Worm (Caenorhabditis elegans) whole organism, L2 larva: ENCODE data around the gene F32D8.4.

Experiments used
- egl-27 ChIP-seq: sonication (generic microtip); optimal IDR thresholded peaks from 3 replicates; lab custom pipeline; 2017; ENCODE audit warnings: missing biosample characterization, missing genetic modification reagents, missing genetic modification characterization
- elt-3 ChIP-seq: sonication (generic microtip); optimal IDR thresholded peaks from 2 replicates; lab custom pipeline; 2017; ENCODE audit warnings: missing biosample characterization, missing genetic modification characterization
- snpc-4 ChIP-seq: fragments of 150-350 bp; optimal IDR thresholded peaks from 2 replicates; lab custom pipeline; 2014; ENCODE audit warnings: missing biosample characterization, missing genetic modification characterization
- unc-39 ChIP-seq: fragments of 150-350 bp; optimal IDR thresholded peaks from 2 replicates; lab custom pipeline; 2014; ENCODE audit warnings: missing biosample characterization, missing genetic modification characterization

- TF ChIP-seq unc-39 (tag; lab: Kevin White, UChicago) (no peak), egl-27 (tag; lab: Kevin White, UChicago) (peak; percentile 72), elt-3 (tag; lab: Kevin White, UChicago) (no peak), snpc-4 (peak; percentile 41)
These were observed 35.0 kb downstream of the F32D8.4 start for ce11 chrV:10858340-10858739.
